Fruit fly (Drosophila melanogaster) whole organism, adult: Measurements from ENCODE around the gene CG31431.

ENCODE experiments used
- CG11617 ChIP-seq: fragments of 200-800 bp; sonication (Bioruptor generic); optimal IDR thresholded peaks from 2 replicates; lab custom pipeline; 2017; ENCODE audit warnings: mild to moderate bottlenecking, missing biosample characterization, missing genetic modification reagents, missing genetic modification characterization
- CG14711 ChIP-seq: fragments of 200-800 bp; sonication (Bioruptor generic); optimal IDR thresholded peaks from 2 replicates; lab custom pipeline; 2018; ENCODE audit warnings: missing biosample characterization, mild to moderate bottlenecking, missing genetic modification characterization, moderate library complexity
- CG5204 ChIP-seq: fragments of 200-800 bp; sonication (Bioruptor generic); optimal IDR thresholded peaks from 2 replicates; lab custom pipeline; 2016; ENCODE audit warnings: missing biosample characterization, missing genetic modification characterization
- CG7101 ChIP-seq: fragments of 200-800 bp; sonication (Bioruptor generic); optimal IDR thresholded peaks from 2 replicates; lab custom pipeline; 2018; ENCODE audit warnings: missing biosample characterization, mild to moderate bottlenecking, missing genetic modification characterization, moderate library complexity
- Clk ChIP-seq: fragments of 200-800 bp; sonication (Bioruptor generic); optimal IDR thresholded peaks from 2 replicates; lab custom pipeline; 2017; ENCODE audit warnings: missing biosample characterization, missing genetic modification characterization
- Hr96 ChIP-seq: fragments of 200-800 bp; sonication (Bioruptor generic); optimal IDR thresholded peaks from 2 replicates; lab custom pipeline; 2016; ENCODE audit warnings: missing biosample characterization, missing genetic modification characterization
- bab1 ChIP-seq: fragments of 200-800 bp; sonication (Bioruptor generic); optimal IDR thresholded peaks from 3 replicates; lab custom pipeline; 2019; ENCODE audit warnings: missing biosample characterization, mild to moderate bottlenecking, missing genetic modification characterization, moderate library complexity
- cic ChIP-seq: fragments of 200-800 bp; sonication (Bioruptor generic); optimal IDR thresholded peaks from 2 replicates; lab custom pipeline; 2017; ENCODE audit warnings: missing biosample characterization, mild to moderate bottlenecking, missing genetic modification characterization, moderate library complexity
- cnc ChIP-seq, 2 experiments: fragments of >200 bp; optimal IDR thresholded peaks; 2 replicates each; lab custom pipeline; 2017
- kay ChIP-seq: fragments of 200-800 bp; sonication (Bioruptor generic); peaks from one replicate; lab custom pipeline; 2016; ENCODE audit warnings: missing biosample characterization, missing genetic modification characterization, borderline replicate concordance
- ovo ChIP-seq: fragments of 200-800 bp; sonication (Bioruptor generic); optimal IDR thresholded peaks from 2 replicates; lab custom pipeline; 2016; ENCODE audit warnings: missing biosample characterization, missing genetic modification characterization

- TF ChIP-seq CG11617 (GFP tag; lab: Kevin White, UChicago) (no peak), CG5204 (GFP tag; lab: Kevin White, UChicago) (no peak), cnc (optimal IDR thresholded peaks at IDR 0.05; lab: Kevin White, UChicago) (no peak), Hr96 (no peak), bab1 (no peak), CG14711 (tag; lab: Kevin White, UChicago) (no peak), cic (GFP tag; lab: Kevin White, UChicago) (no peak), kay (GFP tag; lab: Kevin White, UChicago) (no peak), CG7101 (tag; lab: Kevin White, UChicago) (no peak), Clk (GFP tag; lab: Kevin White, UChicago) (no peak), ovo (GFP tag; lab: Kevin White, UChicago) (no peak)
Measured at dm6 chr3R:21840432-21840831, 30.0 kb upstream of the CG31431 start.
